Fruit fly (Drosophila melanogaster) whole organism, adult: ENCODE results near the gene sad.

ENCODE experiments used
- CG11617 ChIP-seq: fragments of 200-800 bp; sonication (Bioruptor generic); optimal IDR thresholded peaks from 2 replicates; lab custom pipeline; 2017; ENCODE audit warnings: mild to moderate bottlenecking, missing biosample characterization, missing genetic modification reagents, missing genetic modification characterization
- CG12768 ChIP-seq: fragments of 200-800 bp; sonication (Bioruptor generic); optimal IDR thresholded peaks from 2 replicates; lab custom pipeline; 2017; ENCODE audit warnings: missing biosample characterization, missing genetic modification characterization, mild to moderate bottlenecking, moderate library complexity, missing genetic modification reagents
- CG14711 ChIP-seq: fragments of 200-800 bp; sonication (Bioruptor generic); optimal IDR thresholded peaks from 2 replicates; lab custom pipeline; 2018; ENCODE audit warnings: missing biosample characterization, mild to moderate bottlenecking, missing genetic modification characterization, moderate library complexity
- CG1620 ChIP-seq: fragments of 200-800 bp; sonication (Bioruptor generic); optimal IDR thresholded peaks from 2 replicates; lab custom pipeline; 2016; ENCODE audit warnings: missing biosample characterization, missing genetic modification characterization
- CG33017 ChIP-seq: fragments of 200-800 bp; sonication (Bioruptor generic); optimal IDR thresholded peaks from 2 replicates; lab custom pipeline; 2018; ENCODE audit warnings: missing biosample characterization, mild to moderate bottlenecking, missing genetic modification characterization, moderate library complexity
- CG5204 ChIP-seq: fragments of 200-800 bp; sonication (Bioruptor generic); optimal IDR thresholded peaks from 2 replicates; lab custom pipeline; 2016; ENCODE audit warnings: missing biosample characterization, missing genetic modification characterization
- CG7045 ChIP-seq: fragments of 200-800 bp; sonication (Bioruptor generic); optimal IDR thresholded peaks from 2 replicates; lab custom pipeline; 2017; ENCODE audit warnings: missing biosample characterization, mild to moderate bottlenecking, missing genetic modification characterization
- CG7101 ChIP-seq: fragments of 200-800 bp; sonication (Bioruptor generic); optimal IDR thresholded peaks from 2 replicates; lab custom pipeline; 2018; ENCODE audit warnings: missing biosample characterization, mild to moderate bottlenecking, missing genetic modification characterization, moderate library complexity
- Clk ChIP-seq: fragments of 200-800 bp; sonication (Bioruptor generic); optimal IDR thresholded peaks from 2 replicates; lab custom pipeline; 2017; ENCODE audit warnings: missing biosample characterization, missing genetic modification characterization
- Crg-1 ChIP-seq: fragments of 200-800 bp; sonication (Bioruptor generic); optimal IDR thresholded peaks from 2 replicates; lab custom pipeline; 2016; ENCODE audit warnings: missing biosample characterization, missing genetic modification characterization
- Hr96 ChIP-seq: fragments of 200-800 bp; sonication (Bioruptor generic); optimal IDR thresholded peaks from 2 replicates; lab custom pipeline; 2016; ENCODE audit warnings: missing biosample characterization, missing genetic modification characterization
- Mnt ChIP-seq: fragments of 200-800 bp; sonication (Bioruptor generic); optimal IDR thresholded peaks from 2 replicates; lab custom pipeline; 2016; ENCODE audit warnings: missing biosample characterization, mild to moderate bottlenecking, missing genetic modification characterization
- bab1 ChIP-seq: fragments of 200-800 bp; sonication (Bioruptor generic); optimal IDR thresholded peaks from 3 replicates; lab custom pipeline; 2019; ENCODE audit warnings: missing biosample characterization, mild to moderate bottlenecking, missing genetic modification characterization, moderate library complexity
- cic ChIP-seq: fragments of 200-800 bp; sonication (Bioruptor generic); optimal IDR thresholded peaks from 2 replicates; lab custom pipeline; 2017; ENCODE audit warnings: missing biosample characterization, mild to moderate bottlenecking, missing genetic modification characterization, moderate library complexity
- cnc ChIP-seq, 2 experiments: fragments of >200 bp; optimal IDR thresholded peaks; 2 replicates each; lab custom pipeline; 2017
- kay ChIP-seq: fragments of 200-800 bp; sonication (Bioruptor generic); peaks from one replicate; lab custom pipeline; 2016; ENCODE audit warnings: missing biosample characterization, missing genetic modification characterization, borderline replicate concordance
- ovo ChIP-seq: fragments of 200-800 bp; sonication (Bioruptor generic); optimal IDR thresholded peaks from 2 replicates; lab custom pipeline; 2016; ENCODE audit warnings: missing biosample characterization, missing genetic modification characterization
- pad ChIP-seq: fragments of 200-800 bp; sonication (Bioruptor generic); optimal IDR thresholded peaks from 3 replicates; lab custom pipeline; 2017; ENCODE audit warnings: missing biosample characterization, missing genetic modification characterization, mild to moderate bottlenecking, moderate library complexity, missing genetic modification reagents
- tj ChIP-seq: fragments of 200-800 bp; sonication (Bioruptor generic); optimal IDR thresholded peaks from 3 replicates; lab custom pipeline; 2017; ENCODE audit warnings: missing biosample characterization, mild to moderate bottlenecking, missing genetic modification characterization, moderate library complexity
- toe ChIP-seq: fragments of 200-800 bp; sonication (Bioruptor generic); optimal IDR thresholded peaks from 2 replicates; lab custom pipeline; 2016; ENCODE audit warnings: missing biosample characterization, missing genetic modification characterization

sad gene

DNA sequence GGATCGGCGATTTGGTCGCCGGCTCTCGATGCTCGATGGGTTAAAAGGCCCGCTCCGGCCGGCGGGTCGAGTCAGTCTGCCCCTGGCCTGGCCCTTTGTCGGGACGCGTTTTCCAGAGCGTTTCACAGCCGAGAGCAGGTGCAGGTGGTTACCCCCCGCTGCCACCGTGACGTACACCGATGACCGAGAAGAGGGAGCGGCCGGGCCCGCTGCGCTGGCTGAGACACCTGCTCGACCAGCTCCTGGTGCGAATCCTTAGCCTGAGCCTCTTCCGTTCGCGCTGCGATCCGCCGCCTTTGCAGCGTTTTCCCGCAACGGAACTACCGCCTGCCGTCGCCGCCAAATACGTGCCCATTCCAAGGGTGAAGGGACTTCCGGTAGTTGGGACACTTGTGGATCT lies at the start of gene sad:
Gene sad, plus strand, starts transcription at position 74 of the 400 bp plus-strand sequence.
- TF ChIP-seq pad (GFP tag; lab: Kevin White, UChicago) (no peak), Hr96 (GFP tag; lab: Kevin White, UChicago) (no peak), ovo (GFP tag; lab: Kevin White, UChicago) (no peak), CG1620 (GFP tag; lab: Kevin White, UChicago) (no peak), CG33017 (tag; lab: Kevin White, UChicago) (no peak), Mnt (no peak), CG11617 (GFP tag; lab: Kevin White, UChicago) (no peak), Clk (no peak), cnc (optimal IDR thresholded peaks at IDR 0.05; lab: Kevin White, UChicago) (no peak), tj (GFP tag; lab: Kevin White, UChicago) (no peak), bab1 (no peak), CG14711 (no peak), CG7045 (GFP tag; lab: Kevin White, UChicago) (no peak)

DNA sequence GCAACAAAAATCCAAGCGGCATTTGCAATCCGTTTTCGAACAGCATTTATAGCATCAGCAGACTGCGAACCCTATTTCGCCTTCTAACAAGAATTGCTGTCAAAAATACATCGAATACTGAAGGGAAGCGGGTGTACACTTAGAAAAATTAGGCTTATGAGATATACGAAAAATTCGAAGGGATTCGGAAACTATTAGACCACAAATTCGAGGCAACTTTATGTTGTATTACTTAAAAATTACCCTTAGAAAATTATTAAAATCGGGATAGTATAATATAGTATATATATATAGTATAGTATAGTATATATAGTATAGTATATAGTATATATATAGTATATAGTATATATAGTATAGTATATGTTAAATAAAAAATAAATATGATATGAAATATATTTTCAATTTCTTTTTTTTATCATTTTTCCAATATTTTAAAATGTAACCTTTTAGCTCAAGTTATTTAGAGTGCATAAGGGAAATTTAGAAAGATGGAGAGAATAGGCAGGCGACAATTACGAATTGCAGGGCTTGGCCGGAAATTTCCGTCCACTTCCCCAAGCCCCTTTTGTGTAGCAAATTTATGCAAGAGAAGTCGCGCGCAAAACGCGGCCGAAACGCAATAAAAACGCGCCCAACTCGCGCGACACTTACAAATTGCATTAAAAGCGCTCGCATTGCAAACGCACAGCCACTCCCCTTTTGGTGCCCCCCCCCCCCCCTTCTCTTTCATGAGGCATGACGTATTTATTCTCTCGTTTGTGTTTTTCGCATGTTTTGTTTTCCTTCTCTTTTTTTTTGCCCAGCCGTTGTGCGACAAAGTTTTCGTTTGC lies 46.1 kb upstream of the sad start:
- TF ChIP-seq tj (GFP tag; lab: Kevin White, UChicago) (no peak), bab1 (no peak), CG1620 (GFP tag; lab: Kevin White, UChicago) (no peak), toe (GFP tag; lab: Kevin White, UChicago) (no peak), Clk (no peak), Hr96 (GFP tag; lab: Kevin White, UChicago) (no peak), Crg-1 (GFP tag; lab: Kevin White, UChicago) (no peak), CG12768 (GFP tag; lab: Kevin White, UChicago) (no peak), CG11617 (GFP tag; lab: Kevin White, UChicago) (no peak), kay (GFP tag; lab: Kevin White, UChicago) (no peak), CG33017 (tag; lab: Kevin White, UChicago) (no peak), pad (GFP tag; lab: Kevin White, UChicago) (no peak), CG5204 (GFP tag; lab: Kevin White, UChicago) (no peak), CG14711 (no peak), cnc (optimal IDR thresholded peaks at IDR 0.05; lab: Kevin White, UChicago) (no peak)

DNA sequence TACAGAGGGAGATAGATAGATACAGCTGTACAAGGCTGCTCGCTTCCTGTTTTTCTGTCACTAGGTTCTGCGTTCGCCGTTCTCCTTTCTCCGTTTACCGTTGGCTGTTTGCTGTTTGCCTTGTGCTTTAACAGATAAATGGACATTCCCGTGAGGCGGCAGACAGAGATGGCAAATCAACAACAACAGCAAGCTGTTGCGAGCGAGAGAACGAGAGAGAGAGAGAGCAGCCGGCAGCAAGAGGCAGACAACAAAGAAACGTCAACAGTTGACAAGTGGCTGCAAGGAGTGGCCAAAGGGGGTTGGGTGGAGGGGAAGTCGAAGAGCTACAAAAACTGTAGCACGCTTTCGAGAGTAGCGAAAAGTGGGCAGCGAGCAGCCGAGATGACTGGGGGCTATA lies 43.6 kb upstream of the sad start:
- TF ChIP-seq CG7045 (GFP tag; lab: Kevin White, UChicago) (no peak), tj (GFP tag; lab: Kevin White, UChicago) (no peak), toe (GFP tag; lab: Kevin White, UChicago) (no peak), Clk (no peak), kay (GFP tag; lab: Kevin White, UChicago) (no peak), CG11617 (GFP tag; lab: Kevin White, UChicago) (no peak), CG1620 (GFP tag; lab: Kevin White, UChicago) (no peak), cic (GFP tag; lab: Kevin White, UChicago) (no peak), Hr96 (GFP tag; lab: Kevin White, UChicago) (no peak), ovo (GFP tag; lab: Kevin White, UChicago) (no peak), CG5204 (GFP tag; lab: Kevin White, UChicago) (no peak), CG14711 (no peak), pad (GFP tag; lab: Kevin White, UChicago) (no peak), CG12768 (GFP tag; lab: Kevin White, UChicago) (no peak)

DNA sequence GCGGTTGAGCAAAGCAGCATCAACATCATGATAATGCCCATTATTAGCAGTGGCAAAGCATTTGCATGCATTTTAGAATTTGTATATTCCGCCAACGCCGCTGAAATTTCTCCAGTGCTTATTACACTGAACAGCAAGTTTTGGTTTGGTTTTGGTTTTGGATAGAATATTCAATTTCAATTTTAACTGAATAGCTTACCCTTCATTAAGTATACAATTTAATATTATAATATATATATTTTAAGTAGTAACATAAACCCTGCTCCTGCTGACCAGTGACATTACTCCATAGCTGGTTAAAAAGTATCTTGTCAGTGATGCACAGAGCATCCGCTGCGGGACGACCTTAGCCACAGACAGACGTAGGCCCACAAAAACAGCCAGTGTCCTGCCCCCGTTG lies 29.7 kb upstream of the sad start:
- TF ChIP-seq pad (GFP tag; lab: Kevin White, UChicago) (no peak), CG7101 (no peak), CG5204 (GFP tag; lab: Kevin White, UChicago) (no peak), Clk (no peak), CG14711 (no peak), cic (GFP tag; lab: Kevin White, UChicago) (no peak), kay (GFP tag; lab: Kevin White, UChicago) (no peak), CG12768 (GFP tag; lab: Kevin White, UChicago) (no peak), tj (GFP tag; lab: Kevin White, UChicago) (no peak), ovo (GFP tag; lab: Kevin White, UChicago) (no peak), CG11617 (GFP tag; lab: Kevin White, UChicago) (no peak), Mnt (no peak), CG7045 (GFP tag; lab: Kevin White, UChicago) (no peak), CG1620 (GFP tag; lab: Kevin White, UChicago) (no peak), Hr96 (GFP tag; lab: Kevin White, UChicago) (no peak)

DNA sequence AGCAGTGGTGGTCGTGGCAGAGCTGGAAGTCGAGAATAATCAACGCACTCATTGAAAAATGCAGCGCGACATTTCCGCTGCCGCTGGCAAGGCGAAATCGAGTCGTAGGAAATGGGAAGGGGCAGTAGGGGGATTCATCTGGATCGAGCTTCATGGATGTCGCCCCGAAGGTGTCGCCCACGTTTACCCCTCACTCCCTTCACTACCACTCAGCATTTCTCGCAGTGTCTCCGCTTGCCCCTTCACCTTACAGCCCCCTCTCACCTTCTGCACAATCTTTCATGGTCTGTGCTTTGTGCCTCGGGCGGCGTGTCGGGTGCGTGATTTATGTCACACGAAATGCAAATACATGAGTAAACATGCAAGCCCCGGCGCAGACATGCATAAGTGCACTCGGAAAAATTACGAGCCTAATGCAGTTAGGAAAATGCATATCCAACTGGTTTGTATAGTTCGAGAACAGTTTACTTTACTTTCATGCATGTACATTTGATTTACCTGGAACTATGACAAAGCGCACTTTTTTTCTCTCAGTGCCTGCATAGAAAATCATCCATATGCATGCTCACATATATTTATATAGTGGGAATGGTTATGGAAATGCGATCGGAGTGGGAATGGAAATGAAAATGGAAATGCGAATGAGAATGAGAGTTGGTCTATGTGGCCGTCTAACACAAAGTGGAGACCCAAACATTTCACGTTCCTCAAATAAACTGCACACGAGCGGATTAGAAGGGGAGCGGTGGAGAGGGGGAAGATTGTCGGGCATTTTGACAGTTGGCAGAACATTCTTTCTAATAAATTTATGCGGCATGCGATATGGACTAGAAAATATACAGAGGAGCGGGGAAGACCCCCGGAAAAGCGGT lies 27.4 kb upstream of the sad start:
- peak; percentile 23 for TF ChIP-seq CG5204 (GFP tag; lab: Kevin White, UChicago)
- no peak for TF ChIP-seq Crg-1 (GFP tag; lab: Kevin White, UChicago)
- TF ChIP-seq Hr96 (GFP tag; lab: Kevin White, UChicago) = peak; percentile 5
- no peak for TF ChIP-seq CG11617 (GFP tag; lab: Kevin White, UChicago)
- TF ChIP-seq bab1 = peak; percentile 71
- TF ChIP-seq CG7045 (GFP tag; lab: Kevin White, UChicago) = peak; percentile 46
- TF ChIP-seq CG1620 (GFP tag; lab: Kevin White, UChicago) = no peak
- peak; percentile 8 for TF ChIP-seq tj (GFP tag; lab: Kevin White, UChicago)
